Worm (Caenorhabditis elegans) whole organism, mixed stage, embryonic: ENCODE results near the gene T22G5.1.

Experiments used
- ceh-83 ChIP-seq: fragments of 200-800 bp; sonication (Bioruptor generic); optimal IDR thresholded peaks from 2 replicates; lab custom pipeline; 2018; ENCODE audit warnings: mild to moderate bottlenecking, missing genetic modification characterization, missing compliant biosample characterization
- hlh-1 ChIP-seq: fragments of 150-350 bp; optimal IDR thresholded peaks from 2 replicates; lab custom pipeline; 2014; ENCODE audit warnings: missing biosample characterization, missing genetic modification reagents, missing genetic modification characterization
- lin-13 ChIP-seq: fragments of 150-350 bp; optimal IDR thresholded peaks from 2 replicates; lab custom pipeline; 2014; ENCODE audit warnings: missing biosample characterization, missing genetic modification characterization
- nhr-76 ChIP-seq: sonication (generic microtip); optimal IDR thresholded peaks from 2 replicates; lab custom pipeline; 2017; ENCODE audit warnings: missing biosample characterization, missing genetic modification characterization
- snpc-4 ChIP-seq: fragments of 150-350 bp; optimal IDR thresholded peaks from 2 replicates; lab custom pipeline; 2014; ENCODE audit warnings: missing biosample characterization, missing genetic modification characterization
- unc-120 ChIP-seq: sonication (generic microtip); optimal IDR thresholded peaks from 2 replicates; lab custom pipeline; 2017; ENCODE audit warnings: missing genetic modification characterization, missing compliant biosample characterization; ENCODE audit not compliant: poor library complexity, severe bottlenecking

The T22G5.1 gene

DNA sequence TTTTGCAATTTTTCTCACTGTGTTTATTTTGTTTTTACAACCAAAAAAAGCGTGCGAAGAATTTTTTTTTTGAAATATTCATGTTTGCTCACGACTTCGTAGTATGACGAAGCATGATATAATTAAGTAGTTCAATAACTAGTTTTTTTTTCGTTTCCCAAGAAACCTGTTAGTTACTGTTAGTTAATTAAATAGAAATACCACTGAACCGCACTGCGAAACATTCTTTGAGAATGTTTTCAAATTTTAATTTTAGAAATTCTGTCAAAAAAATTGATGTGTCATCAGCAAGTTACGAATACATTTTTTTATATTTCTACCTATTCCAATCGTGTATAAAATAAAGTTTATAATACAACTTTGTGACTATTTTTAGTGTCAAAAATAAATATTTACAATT, 49.8 kb downstream of the T22G5.1 start, which contains the start of gene srxa-12:
Gene srxa-12 (plus strand): TSS at position 301 of the 400 bp plus-strand sequence.
- TF ChIP-seq nhr-76 (tag; lab: Kevin White, UChicago): no peak
- no peak for TF ChIP-seq lin-13
- TF ChIP-seq hlh-1: no peak
- no peak for TF ChIP-seq ceh-83 (GFP tag; lab: Kevin White, UChicago)
- TF ChIP-seq unc-120: no peak
- TF ChIP-seq snpc-4 (tag; lab: Kevin White, UChicago): no peak
